Worm (Caenorhabditis elegans): ENCODE measurements around the gene str-164.

DNA sequence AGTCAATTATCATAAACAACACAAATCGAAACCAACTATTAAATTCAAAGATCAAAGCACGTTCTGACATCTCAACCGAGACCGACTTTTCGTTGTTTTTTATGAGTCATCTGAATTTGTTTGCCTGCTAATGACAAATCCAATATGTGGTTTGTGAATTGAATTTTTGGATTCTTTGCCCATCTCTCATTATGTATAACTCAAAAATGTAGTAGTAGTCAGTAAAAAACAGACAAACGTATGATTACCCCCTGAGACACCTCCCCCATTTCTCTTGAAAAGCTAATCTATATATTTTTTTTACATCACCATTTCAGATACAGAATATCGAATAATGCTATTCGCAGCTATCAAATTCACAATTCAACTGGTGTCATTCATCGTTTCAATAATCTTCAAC lies 14.8 kb upstream of the str-164 start, which contains the start of gene str-169:
- no peak for TF ChIP-seq unc-62 (GFP tag; optimal IDR thresholded peaks at IDR 0.05)
- TF ChIP-seq lsy-12 (tag; optimal IDR thresholded peaks at IDR 0.05): no peak
- no peak for TF ChIP-seq pha-4 (tag; optimal IDR thresholded peaks at IDR 0.05)
- TF ChIP-seq elt-3 (tag; optimal IDR thresholded peaks at IDR 0.05): no peak
- no peak for TF ChIP-seq nhr-23 (tag; optimal IDR thresholded peaks at IDR 0.05)
- no peak for TF ChIP-seq ZK546.5 (tag; optimal IDR thresholded peaks at IDR 0.05)

Measured in whole organism, L3 larva.